Fruit fly (Drosophila melanogaster): ENCODE data around the gene CG5664.

DNA sequence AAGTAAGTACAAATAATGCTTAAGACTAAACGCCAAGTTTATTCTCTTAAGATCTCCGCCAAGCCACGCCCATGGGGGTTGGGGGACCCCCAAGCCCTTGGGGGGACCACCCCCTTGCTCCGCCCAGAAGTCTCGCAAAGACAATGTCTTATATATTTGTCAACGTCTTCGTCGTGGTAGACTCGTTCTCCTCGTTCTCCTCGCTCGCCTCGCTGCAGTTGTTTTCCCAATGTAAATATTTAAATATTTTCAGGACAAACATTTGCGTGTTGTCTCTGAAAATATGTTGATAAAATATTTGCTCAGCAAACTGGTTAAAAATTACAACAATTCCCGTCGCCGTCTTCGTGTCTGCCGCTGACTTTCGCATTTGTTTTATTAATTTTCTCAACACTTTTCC lies 23.1 kb upstream of the CG5664 start:
- TF ChIP-seq exex (tag; optimal IDR thresholded peaks at IDR 0.05) (no peak), NFAT (GFP tag; IDR thresholded peaks at IDR 0.05) (no peak), NC2β (GFP tag; optimal IDR thresholded peaks at IDR 0.05) (peak; percentile 76), CG14441 (GFP tag; IDR thresholded peaks at IDR 0.05) (no peak), yki (optimal IDR thresholded peaks at IDR 0.05) (no peak)
